Fruit fly (Drosophila melanogaster) whole organism, embryonic: ENCODE data around the gene Sfxn2.
A peak's percentile ranks its signal among the peaks of the same experiment; 100 is the strongest.

ENCODE experiments used
- ATbp ChIP-seq: fragments of 200-800 bp; sonication (Bioruptor generic); optimal IDR thresholded peaks from 2 replicates; lab custom pipeline; 2017; ENCODE audit warnings: missing biosample characterization, mild to moderate bottlenecking, missing genetic modification characterization, missing genetic modification reagents
- Adf1 ChIP-seq: fragments of 200-800 bp; sonication (Bioruptor generic); IDR thresholded peaks from 2 replicates; pipeline ENCODE4 v1.3.6; 2022; ENCODE audit warnings: missing biosample characterization, missing genetic modification characterization
- Awh ChIP-seq: fragments of 200-800 bp; sonication (Bioruptor generic); IDR thresholded peaks from 2 replicates; pipeline ENCODE4, ENCODE4 v1.3.6; 2022; ENCODE audit warnings: missing biosample characterization, missing genetic modification characterization
- Bgb ChIP-seq: fragments of 200-800 bp; sonication (Bioruptor generic); IDR thresholded peaks from 2 replicates; pipeline ENCODE4 v1.3.6; 2022; ENCODE audit warnings: missing biosample characterization, missing genetic modification characterization; ENCODE audit not compliant: partially characterized antibody
- CG10147 ChIP-seq: fragments of 200-800 bp; sonication (Bioruptor generic); optimal IDR thresholded peaks from 2 replicates; lab custom pipeline; 2019; ENCODE audit warnings: missing biosample characterization, mild to moderate bottlenecking, missing genetic modification characterization, moderate library complexity
- CG11504 ChIP-seq: fragments of 200-800 bp; sonication (Bioruptor generic); optimal IDR thresholded peaks from 3 replicates; lab custom pipeline; 2019; ENCODE audit warnings: missing biosample characterization, mild to moderate bottlenecking, missing genetic modification characterization, moderate library complexity
- CG14050 ChIP-seq: fragments of 200-800 bp; sonication (Bioruptor generic); IDR thresholded peaks from 3 replicates; pipeline ENCODE4 v1.3.6; 2022; ENCODE audit warnings: missing biosample characterization, missing genetic modification characterization
- CG14710 ChIP-seq: fragments of 200-800 bp; sonication (Bioruptor generic); optimal IDR thresholded peaks from 3 replicates; lab custom pipeline; 2019; ENCODE audit warnings: missing biosample characterization, mild to moderate bottlenecking, missing genetic modification characterization, moderate library complexity
- CG15696 ChIP-seq: fragments of 200-800 bp; sonication (Bioruptor generic); optimal IDR thresholded peaks from 2 replicates; lab custom pipeline; 2019; ENCODE audit warnings: missing biosample characterization, mild to moderate bottlenecking, missing genetic modification characterization, moderate library complexity
- CG1647 ChIP-seq: fragments of 200-800 bp; sonication (Bioruptor generic); optimal IDR thresholded peaks from 3 replicates; lab custom pipeline; 2016; ENCODE audit warnings: missing biosample characterization, missing genetic modification characterization
- CG2875 ChIP-seq: fragments of 200-800 bp; sonication (Bioruptor generic); optimal IDR thresholded peaks from 2 replicates; lab custom pipeline; 2017; ENCODE audit warnings: missing biosample characterization, mild to moderate bottlenecking, missing genetic modification characterization, missing genetic modification reagents
- CG32532 ChIP-seq: fragments of 200-800 bp; sonication (Bioruptor generic); IDR thresholded peaks from 2 replicates; pipeline ENCODE4 v1.3.6; 2022; ENCODE audit warnings: missing biosample characterization, missing genetic modification characterization
- CG3847 ChIP-seq: fragments of 200-800 bp; sonication (Bioruptor generic); IDR thresholded peaks from 2 replicates; pipeline ENCODE4 v1.3.6; 2022; ENCODE audit warnings: missing biosample characterization, missing genetic modification characterization
- CG7372 ChIP-seq: fragments of 200-800 bp; sonication (Bioruptor generic); IDR thresholded peaks from 2 replicates; pipeline ENCODE4 v1.3.6; 2022; ENCODE audit warnings: missing biosample characterization, missing genetic modification characterization
- CG7987 ChIP-seq: fragments of 200-800 bp; sonication (Bioruptor generic); optimal IDR thresholded peaks from 2 replicates; lab custom pipeline; 2018; ENCODE audit warnings: missing biosample characterization, mild to moderate bottlenecking, missing genetic modification characterization, moderate library complexity
- CG8290 ChIP-seq, 3 experiments: fragments of 200-800 bp; sonication (Bioruptor generic); optimal IDR thresholded peaks; 2 replicates each; lab custom pipeline; 2016 to 2019; ENCODE audit warnings: missing biosample characterization in 3 of 3, missing genetic modification characterization in 3 of 3, mild to moderate bottlenecking in 2 of 3, moderate library complexity in 1 of 3
- CG9437 ChIP-seq: fragments of 200-800 bp; sonication (Bioruptor generic); optimal IDR thresholded peaks from 2 replicates; lab custom pipeline; 2018; ENCODE audit warnings: missing biosample characterization, mild to moderate bottlenecking, missing genetic modification characterization
- CG9609 ChIP-seq: fragments of 200-800 bp; sonication (Bioruptor generic); optimal IDR thresholded peaks from 3 replicates; lab custom pipeline; 2016; ENCODE audit warnings: missing biosample characterization, missing genetic modification characterization
- CkIIα-i1 ChIP-seq: fragments of 200-800 bp; sonication (Bioruptor generic); IDR thresholded peaks from 2 replicates; pipeline ENCODE4 v1.3.6; 2022; ENCODE audit warnings: missing biosample characterization, missing genetic modification characterization
- Dip2 ChIP-seq: fragments of 200-800 bp; sonication (Bioruptor generic); IDR thresholded peaks from 2 replicates; pipeline ENCODE4 v1.3.6; 2022; ENCODE audit warnings: missing biosample characterization, missing genetic modification characterization
- Dll ChIP-seq: fragments of 200-800 bp; sonication (Bioruptor generic); IDR thresholded peaks from 4 replicates; pipeline ENCODE4 v1.3.6; 2022; ENCODE audit warnings: missing biosample characterization, missing genetic modification characterization; ENCODE audit not compliant: partially characterized antibody
- Fer1 ChIP-seq: fragments of 200-800 bp; sonication (Bioruptor generic); optimal IDR thresholded peaks from 2 replicates; lab custom pipeline; 2017; ENCODE audit warnings: missing biosample characterization, mild to moderate bottlenecking, missing genetic modification characterization
- Hey ChIP-seq: fragments of 200-800 bp; sonication (Bioruptor generic); optimal IDR thresholded peaks from 3 replicates; lab custom pipeline; 2018; ENCODE audit warnings: missing biosample characterization, mild to moderate bottlenecking, missing genetic modification characterization
- Hr78 ChIP-seq, 2 experiments: fragments of 200-800 bp in 1 of 2; fragments of >200 bp in 1 of 2; sonication (Bioruptor generic) in 1 of 2; optimal IDR thresholded peaks; 2 replicates each; lab custom pipeline; 2017 to 2019; ENCODE audit warnings: missing biosample characterization in 2 of 2, missing genetic modification characterization in 2 of 2, mild to moderate bottlenecking in 1 of 2, moderate library complexity in 1 of 2
- Lhr ChIP-seq: fragments of 200-800 bp; sonication (Bioruptor generic); optimal IDR thresholded peaks from 3 replicates; lab custom pipeline; 2017; ENCODE audit warnings: mild to moderate bottlenecking, missing biosample characterization, missing genetic modification reagents, missing genetic modification characterization
- NC2α ChIP-seq: fragments of 200-800 bp; sonication (Bioruptor generic); optimal IDR thresholded peaks from 2 replicates; lab custom pipeline; 2016; ENCODE audit warnings: missing biosample characterization, missing genetic modification characterization
- Neu2 ChIP-seq: fragments of 200-800 bp; sonication (Bioruptor generic); optimal IDR thresholded peaks from 3 replicates; lab custom pipeline; 2016; ENCODE audit warnings: missing biosample characterization, missing genetic modification characterization, borderline replicate concordance
- Oaz ChIP-seq: fragments of 200-800 bp; sonication (Bioruptor generic); IDR thresholded peaks from 2 replicates; pipeline ENCODE4 v1.3.6; 2022; ENCODE audit warnings: missing biosample characterization, missing genetic modification characterization
- Opbp ChIP-seq: fragments of 200-800 bp; sonication (Bioruptor generic); IDR thresholded peaks from 3 replicates; pipeline ENCODE4 v1.3.6; 2022; ENCODE audit warnings: missing biosample characterization, missing genetic modification characterization; ENCODE audit not compliant: partially characterized antibody
- Ptx1 ChIP-seq: fragments of 200-800 bp; sonication (Bioruptor generic); IDR thresholded peaks from 2 replicates; pipeline ENCODE4 v1.3.6; 2022; ENCODE audit warnings: missing biosample characterization, missing genetic modification characterization
- Sin3A ChIP-seq: fragments of >200 bp; optimal IDR thresholded peaks from 2 replicates; lab custom pipeline; 2018
- Spps ChIP-seq: fragments of 200-800 bp; sonication (Bioruptor generic); optimal IDR thresholded peaks from 2 replicates; lab custom pipeline; 2018; ENCODE audit warnings: missing biosample characterization, mild to moderate bottlenecking, missing genetic modification characterization
- bigmax ChIP-seq: fragments of 200-800 bp; sonication (Bioruptor generic); optimal IDR thresholded peaks from 2 replicates; lab custom pipeline; 2018; ENCODE audit warnings: missing biosample characterization, mild to moderate bottlenecking, missing genetic modification characterization
- ci ChIP-seq: fragments of 200-800 bp; sonication (Bioruptor generic); IDR thresholded peaks from 3 replicates; pipeline ENCODE4 v1.3.6; 2022; ENCODE audit warnings: missing biosample characterization, missing genetic modification characterization
- exex ChIP-seq: fragments of 200-800 bp; sonication (Bioruptor generic); optimal IDR thresholded peaks from 4 replicates; lab custom pipeline; 2018; ENCODE audit warnings: missing biosample characterization, mild to moderate bottlenecking, missing genetic modification characterization, moderate library complexity
- hb ChIP-seq: fragments of 200-800 bp; sonication (Bioruptor generic); IDR thresholded peaks from 3 replicates; pipeline ENCODE4 v1.3.6; 2022; ENCODE audit warnings: missing biosample characterization, missing genetic modification characterization; ENCODE audit not compliant: partially characterized antibody
- kah ChIP-seq: fragments of 200-800 bp; sonication (Bioruptor generic); optimal IDR thresholded peaks from 2 replicates; lab custom pipeline; 2018; ENCODE audit warnings: missing biosample characterization, mild to moderate bottlenecking, missing genetic modification characterization
- klu ChIP-seq: fragments of 200-800 bp; sonication (Bioruptor generic); IDR thresholded peaks from 2 replicates; pipeline ENCODE4 v1.3.6; 2022; ENCODE audit warnings: missing biosample characterization, missing genetic modification characterization
- knrl ChIP-seq: fragments of 200-800 bp; sonication (Bioruptor generic); IDR thresholded peaks from 3 replicates; pipeline ENCODE4 v1.3.6; 2022; ENCODE audit warnings: missing biosample characterization, missing genetic modification characterization; ENCODE audit not compliant: partially characterized antibody
- lbe ChIP-seq: fragments of 200-800 bp; sonication (Bioruptor generic); optimal IDR thresholded peaks from 2 replicates; lab custom pipeline; 2016; ENCODE audit warnings: missing biosample characterization, mild to moderate bottlenecking, missing genetic modification characterization
- nau ChIP-seq: fragments of 200-800 bp; sonication (Bioruptor generic); optimal IDR thresholded peaks from 3 replicates; lab custom pipeline; 2017; ENCODE audit warnings: missing biosample characterization, mild to moderate bottlenecking, missing genetic modification characterization, missing genetic modification reagents
- onecut ChIP-seq: fragments of 200-800 bp; sonication (Bioruptor generic); IDR thresholded peaks from 2 replicates; pipeline ENCODE4 v1.3.6; 2022; ENCODE audit warnings: missing biosample characterization, missing genetic modification characterization
- psq ChIP-seq: fragments of 200-800 bp; sonication (Bioruptor generic); optimal IDR thresholded peaks from 2 replicates; lab custom pipeline; 2017; ENCODE audit warnings: missing biosample characterization, missing genetic modification characterization
- run ChIP-seq: fragments of 200-800 bp; sonication (Bioruptor generic); optimal IDR thresholded peaks from 3 replicates; lab custom pipeline; 2018; ENCODE audit warnings: missing biosample characterization, mild to moderate bottlenecking, missing genetic modification characterization
- sens ChIP-seq: fragments of 200-800 bp; sonication (Bioruptor generic); peaks from one replicate; lab custom pipeline; 2016; ENCODE audit warnings: missing biosample characterization, missing genetic modification characterization
- twi ChIP-seq: fragments of 200-800 bp; optimal IDR thresholded peaks from 2 replicates; lab custom pipeline; 2019; ENCODE audit warnings: missing biosample characterization, mild to moderate bottlenecking, missing genetic modification characterization, moderate library complexity
- tx ChIP-seq: fragments of 200-800 bp; sonication (Bioruptor generic); optimal IDR thresholded peaks from 2 replicates; lab custom pipeline; 2016; ENCODE audit warnings: missing biosample characterization, missing genetic modification characterization
- unc-4 ChIP-seq: fragments of 200-800 bp; sonication (Bioruptor generic); IDR thresholded peaks from 2 replicates; pipeline ENCODE4 v1.3.6; 2022; ENCODE audit warnings: missing biosample characterization, missing genetic modification characterization; ENCODE audit not compliant: partially characterized antibody
- zf30C ChIP-seq: fragments of 200-800 bp; sonication (Bioruptor generic); optimal IDR thresholded peaks from 3 replicates; lab custom pipeline; 2018; ENCODE audit warnings: missing biosample characterization, mild to moderate bottlenecking, missing genetic modification characterization

The Sfxn2 gene

DNA sequence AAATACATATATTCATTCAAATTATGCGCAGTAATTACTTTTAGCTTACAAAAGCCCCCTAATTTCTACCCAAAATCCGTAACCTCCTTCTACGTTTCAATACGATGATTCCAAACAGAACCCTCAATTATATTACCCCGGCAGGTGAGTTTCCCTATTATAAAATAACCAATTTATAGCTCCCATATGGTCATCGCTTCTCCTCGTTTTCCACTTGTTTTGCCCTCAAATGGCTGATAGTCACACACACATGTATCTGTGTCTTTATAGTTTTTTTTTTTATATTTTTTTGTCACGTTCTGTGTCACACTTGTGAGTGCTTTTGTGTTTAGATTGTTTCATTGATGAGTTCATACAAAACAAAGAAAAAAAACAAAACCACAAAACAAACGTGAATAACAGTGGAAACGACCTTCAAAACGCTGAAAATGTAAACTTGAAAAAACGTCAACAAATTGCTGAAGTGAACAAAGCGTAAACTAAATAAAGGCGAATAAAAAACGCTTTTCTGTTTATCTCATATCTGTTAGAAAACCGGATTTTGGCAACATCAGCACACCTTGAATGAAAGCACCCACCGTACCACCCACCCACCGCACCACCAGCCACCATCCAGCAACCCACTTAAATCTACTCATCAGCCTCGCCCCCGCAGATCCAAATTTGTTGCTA lies 8.3 kb downstream of the Sfxn2 start (continued):
- TF ChIP-seq CG8290 (GFP tag; optimal IDR thresholded peaks at IDR 0.05; lab: Kevin White, UChicago) (no peak), CG8290 (tag; optimal IDR thresholded peaks at IDR 0.05; lab: Kevin White, UChicago) (peak in 1 of 2 experiments; percentile 21), Awh (GFP tag; lab: Robert Waterston, UW) (no peak), CG2875 (GFP tag; lab: Kevin White, UChicago) (no peak), Dip2 (no peak), exex (tag; lab: Kevin White, UChicago) (no peak), lbe (GFP tag; lab: Kevin White, UChicago) (no peak), Adf1 (GFP tag; lab: Robert Waterston, UW) (no peak), unc-4 (no peak), Lhr (GFP tag; lab: Kevin White, UChicago) (no peak), CG15696 (tag; lab: Kevin White, UChicago) (no peak), ATbp (GFP tag; lab: Kevin White, UChicago) (peak; percentile 23), CG7372 (GFP tag; lab: Robert Waterston, UW) (no peak), nau (GFP tag; lab: Kevin White, UChicago) (peak; percentile 48), Spps (tag; lab: Kevin White, UChicago) (no peak), CG10147 (GFP tag; lab: Kevin White, UChicago) (peak; percentile 24), ci (no peak), CkIIα-i1 (GFP tag; lab: Robert Waterston, UW) (no peak), kah (GFP tag; lab: Kevin White, UChicago) (no peak), Ptx1 (GFP tag; lab: Robert Waterston, UW) (peak; percentile 41), CG14710 (no peak), Hey (no peak), CG9609 (GFP tag; lab: Kevin White, UChicago) (no peak), Fer1 (GFP tag; lab: Kevin White, UChicago) (peak; percentile 70), onecut (GFP tag; lab: Robert Waterston, UW) (no peak), CG1647 (GFP tag; lab: Kevin White, UChicago) (no peak), knrl (GFP tag; lab: Robert Waterston, UW) (no peak), twi (tag; lab: Kevin White, UChicago) (peak; percentile 40), zf30C (GFP tag; lab: Kevin White, UChicago) (no peak), Opbp (GFP tag; lab: Robert Waterston, UW) (no peak), run (tag; lab: Kevin White, UChicago) (peak; percentile 64), CG11504 (peak; percentile 41), psq (GFP tag; lab: Kevin White, UChicago) (no peak), Hr78 (GFP tag; optimal IDR thresholded peaks at IDR 0.05; lab: Kevin White, UChicago) (no peak), CG7987 (GFP tag; lab: Kevin White, UChicago) (no peak), klu (GFP tag; lab: Robert Waterston, UW) (peak; percentile 63), CG9437 (GFP tag; lab: Kevin White, UChicago) (no peak), hb (GFP tag; lab: Robert Waterston, UW) (no peak), Dll (GFP tag; lab: Robert Waterston, UW) (no peak), NC2α (GFP tag; lab: Kevin White, UChicago) (no peak), Oaz (GFP tag; lab: Robert Waterston, UW) (0 out of 2 replicates have a peak, but pooled peaks have one; percentile 23), tx (no peak), CG14050 (GFP tag; lab: Robert Waterston, UW) (no peak), CG3847 (GFP tag; lab: Robert Waterston, UW) (no peak), Sin3A (lab: Kevin White, UChicago) (no peak), bigmax (GFP tag; lab: Kevin White, UChicago) (no peak), Neu2 (GFP tag; lab: Kevin White, UChicago) (no peak), sens (GFP tag; lab: Kevin White, UChicago) (peak; percentile 71), Bgb (no peak), CG32532 (GFP tag; lab: Robert Waterston, UW) (peak; percentile 67)
